Fruit fly (Drosophila melanogaster): ENCODE results near the gene Acp33A.

The Acp33A gene

DNA sequence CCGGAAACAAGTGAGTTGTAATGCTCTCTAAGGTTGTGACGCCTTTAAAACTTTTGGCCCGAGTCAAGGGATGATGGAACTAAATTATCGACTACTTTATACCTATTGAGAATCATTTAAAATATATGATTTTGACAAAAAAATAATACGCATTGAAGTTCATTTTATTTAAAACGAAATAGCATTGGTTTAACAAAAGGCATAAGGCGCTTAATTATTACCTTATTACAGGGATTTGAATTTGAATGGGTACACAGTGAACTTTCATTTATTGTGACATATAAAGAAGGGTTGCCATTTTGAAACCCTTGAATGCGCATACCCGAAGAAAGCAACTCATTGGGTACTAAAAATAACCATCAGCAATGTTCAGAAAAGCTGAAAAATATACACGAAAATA, 2.4 kb downstream of the Acp33A start (continued):
- no peak for TF ChIP-seq CG15696 (tag; optimal IDR thresholded peaks at IDR 0.05)
- TF ChIP-seq sna (GFP tag; IDR thresholded peaks at IDR 0.05; ENCODE audit: partially characterized antibody) = no peak
- peak; percentile 15 for TF ChIP-seq Sox100B (GFP tag; optimal IDR thresholded peaks at IDR 0.05)
- TF ChIP-seq scrt (GFP tag; optimal IDR thresholded peaks at IDR 0.05) = peak; percentile 13
- TF ChIP-seq dpn (GFP tag; optimal IDR thresholded peaks at IDR 0.05) = peak in 1 of 2 experiments; percentile 6
- TF ChIP-seq CG17361 (GFP tag; IDR thresholded peaks at IDR 0.05) = peak; percentile 46; the same call in 1 of the 3 replicates
- TF ChIP-seq kay (GFP tag; optimal IDR thresholded peaks at IDR 0.05) = no peak
- peak; percentile 43 for TF ChIP-seq grau (tag; optimal IDR thresholded peaks at IDR 0.05)
- TF ChIP-seq phol (tag; optimal IDR thresholded peaks at IDR 0.05) = peak; percentile 35
- TF ChIP-seq CG18476 (GFP tag; optimal IDR thresholded peaks at IDR 0.05) = no peak
- TF ChIP-seq Xrp1 (GFP tag; IDR thresholded peaks at IDR 0.05) = 0 out of 2 replicates have a peak, but pooled peaks have one; percentile 10
- TF ChIP-seq wek (GFP tag; optimal IDR thresholded peaks at IDR 0.05) = no peak
- TF ChIP-seq CG18619 (GFP tag; optimal IDR thresholded peaks at IDR 0.05) = peak; percentile 9
- TF ChIP-seq CG2712 (tag; optimal IDR thresholded peaks at IDR 0.05) = peak; percentile 20
- peak; percentile 14 for TF ChIP-seq D19A (tag; optimal IDR thresholded peaks at IDR 0.05)
- TF ChIP-seq sens (GFP tag) = peak; percentile 36
- no peak for TF ChIP-seq Dip2 (GFP tag; IDR thresholded peaks at IDR 0.05)
- TF ChIP-seq D19B (GFP tag; optimal IDR thresholded peaks at IDR 0.05) = peak; percentile 77
- TF ChIP-seq dysf (GFP tag; IDR thresholded peaks at IDR 0.05) = 0 out of 3 replicates have a peak, but pooled peaks have one; percentile 42
- TF ChIP-seq CG2202 (tag; optimal IDR thresholded peaks at IDR 0.05) = no peak
- peak; percentile 42 for TF ChIP-seq Sox102F (GFP tag; optimal IDR thresholded peaks at IDR 0.05)
- TF ChIP-seq Xbp1 (GFP tag; optimal IDR thresholded peaks at IDR 0.05) = peak; percentile 26
- TF ChIP-seq Blimp-1 (GFP tag; optimal IDR thresholded peaks at IDR 0.05) = peak; percentile 18
- no peak for TF ChIP-seq CG14050 (GFP tag; IDR thresholded peaks at IDR 0.05)
- TF ChIP-seq dati (GFP tag; IDR thresholded peaks at IDR 0.05) = no peak
- peak; percentile 1 for TF ChIP-seq CG3281 (GFP tag; optimal IDR thresholded peaks at IDR 0.05)
- TF ChIP-seq Stat92E (GFP tag; optimal IDR thresholded peaks at IDR 0.05) = no peak
- TF ChIP-seq D (optimal IDR thresholded peaks at IDR 0.05) = no peak
- peak; percentile 6 for TF ChIP-seq D (GFP tag; optimal IDR thresholded peaks at IDR 0.05)
- no peak for TF ChIP-seq Deaf1 (tag; optimal IDR thresholded peaks at IDR 0.05)
- TF ChIP-seq bab2 (GFP tag; optimal IDR thresholded peaks at IDR 0.05) = peak; percentile 8
- TF ChIP-seq CG9609 (GFP tag; optimal IDR thresholded peaks at IDR 0.05) = no peak
- no peak for TF ChIP-seq NFAT (GFP tag; IDR thresholded peaks at IDR 0.05)
- TF ChIP-seq pzg (GFP tag; optimal IDR thresholded peaks at IDR 0.05) = no peak
- TF ChIP-seq CG31441 (GFP tag; IDR thresholded peaks at IDR 0.05) = 0 out of 2 replicates have a peak, but pooled peaks have one; percentile 21
- peak; percentile 26 for TF ChIP-seq Hmr (GFP tag; optimal IDR thresholded peaks at IDR 0.05)
- peak; percentile 39 for TF ChIP-seq Med (GFP tag)
- TF ChIP-seq kni (GFP tag; optimal IDR thresholded peaks at IDR 0.05) = no peak
- TF ChIP-seq CG11504 (tag; optimal IDR thresholded peaks at IDR 0.05) = peak; percentile 60
- TF ChIP-seq CG15269 (tag; optimal IDR thresholded peaks at IDR 0.05) = peak; percentile 26
- no peak for TF ChIP-seq Mad (GFP tag; optimal IDR thresholded peaks at IDR 0.05)
- peak; percentile 41 for TF ChIP-seq Oli (tag; optimal IDR thresholded peaks at IDR 0.05)
- TF ChIP-seq CG18011 (GFP tag; optimal IDR thresholded peaks at IDR 0.05) = no peak
- TF ChIP-seq CG18599 (GFP tag; optimal IDR thresholded peaks at IDR 0.05) = peak; percentile 41
- no peak for TF ChIP-seq tll (GFP tag; optimal IDR thresholded peaks at IDR 0.05)
- TF ChIP-seq CG11695 (GFP tag; IDR thresholded peaks at IDR 0.05) = 0 out of 3 replicates have a peak, but pooled peaks have one; percentile 10
- TF ChIP-seq Hr39 (optimal IDR thresholded peaks at IDR 0.05) = no peak
- TF ChIP-seq bbx (GFP tag; IDR thresholded peaks at IDR 0.05; ENCODE audit: partially characterized antibody) = no peak
- no peak for TF ChIP-seq esg (GFP tag; conservative IDR thresholded peaks at IDR 0.05)
- TF ChIP-seq sisA (GFP tag; IDR thresholded peaks at IDR 0.05) = 0 out of 2 replicates have a peak, but pooled peaks have one; percentile 9
